Fruit fly (Drosophila melanogaster) whole organism, adult: ENCODE data around the gene Ppat-Dpck.

Experiments
- CG11617 ChIP-seq: fragments of 200-800 bp; sonication (Bioruptor generic); optimal IDR thresholded peaks from 2 replicates; lab custom pipeline; 2017; ENCODE audit warnings: mild to moderate bottlenecking, missing biosample characterization, missing genetic modification reagents, missing genetic modification characterization
- CG12768 ChIP-seq: fragments of 200-800 bp; sonication (Bioruptor generic); optimal IDR thresholded peaks from 2 replicates; lab custom pipeline; 2017; ENCODE audit warnings: missing biosample characterization, missing genetic modification characterization, mild to moderate bottlenecking, moderate library complexity, missing genetic modification reagents
- CG14711 ChIP-seq: fragments of 200-800 bp; sonication (Bioruptor generic); optimal IDR thresholded peaks from 2 replicates; lab custom pipeline; 2018; ENCODE audit warnings: missing biosample characterization, mild to moderate bottlenecking, missing genetic modification characterization, moderate library complexity
- CG1620 ChIP-seq: fragments of 200-800 bp; sonication (Bioruptor generic); optimal IDR thresholded peaks from 2 replicates; lab custom pipeline; 2016; ENCODE audit warnings: missing biosample characterization, missing genetic modification characterization
- CG33017 ChIP-seq: fragments of 200-800 bp; sonication (Bioruptor generic); optimal IDR thresholded peaks from 2 replicates; lab custom pipeline; 2018; ENCODE audit warnings: missing biosample characterization, mild to moderate bottlenecking, missing genetic modification characterization, moderate library complexity
- CG5204 ChIP-seq: fragments of 200-800 bp; sonication (Bioruptor generic); optimal IDR thresholded peaks from 2 replicates; lab custom pipeline; 2016; ENCODE audit warnings: missing biosample characterization, missing genetic modification characterization
- CG7045 ChIP-seq: fragments of 200-800 bp; sonication (Bioruptor generic); optimal IDR thresholded peaks from 2 replicates; lab custom pipeline; 2017; ENCODE audit warnings: missing biosample characterization, mild to moderate bottlenecking, missing genetic modification characterization
- CG7101 ChIP-seq: fragments of 200-800 bp; sonication (Bioruptor generic); optimal IDR thresholded peaks from 2 replicates; lab custom pipeline; 2018; ENCODE audit warnings: missing biosample characterization, mild to moderate bottlenecking, missing genetic modification characterization, moderate library complexity
- Clk ChIP-seq: fragments of 200-800 bp; sonication (Bioruptor generic); optimal IDR thresholded peaks from 2 replicates; lab custom pipeline; 2017; ENCODE audit warnings: missing biosample characterization, missing genetic modification characterization
- Crg-1 ChIP-seq: fragments of 200-800 bp; sonication (Bioruptor generic); optimal IDR thresholded peaks from 2 replicates; lab custom pipeline; 2016; ENCODE audit warnings: missing biosample characterization, missing genetic modification characterization
- Hr96 ChIP-seq: fragments of 200-800 bp; sonication (Bioruptor generic); optimal IDR thresholded peaks from 2 replicates; lab custom pipeline; 2016; ENCODE audit warnings: missing biosample characterization, missing genetic modification characterization
- Mnt ChIP-seq: fragments of 200-800 bp; sonication (Bioruptor generic); optimal IDR thresholded peaks from 2 replicates; lab custom pipeline; 2016; ENCODE audit warnings: missing biosample characterization, mild to moderate bottlenecking, missing genetic modification characterization
- bab1 ChIP-seq: fragments of 200-800 bp; sonication (Bioruptor generic); optimal IDR thresholded peaks from 3 replicates; lab custom pipeline; 2019; ENCODE audit warnings: missing biosample characterization, mild to moderate bottlenecking, missing genetic modification characterization, moderate library complexity
- cic ChIP-seq: fragments of 200-800 bp; sonication (Bioruptor generic); optimal IDR thresholded peaks from 2 replicates; lab custom pipeline; 2017; ENCODE audit warnings: missing biosample characterization, mild to moderate bottlenecking, missing genetic modification characterization, moderate library complexity
- cnc ChIP-seq, 2 experiments: fragments of >200 bp; optimal IDR thresholded peaks; 2 replicates each; lab custom pipeline; 2017
- kay ChIP-seq: fragments of 200-800 bp; sonication (Bioruptor generic); peaks from one replicate; lab custom pipeline; 2016; ENCODE audit warnings: missing biosample characterization, missing genetic modification characterization, borderline replicate concordance
- ovo ChIP-seq: fragments of 200-800 bp; sonication (Bioruptor generic); optimal IDR thresholded peaks from 2 replicates; lab custom pipeline; 2016; ENCODE audit warnings: missing biosample characterization, missing genetic modification characterization
- pad ChIP-seq: fragments of 200-800 bp; sonication (Bioruptor generic); optimal IDR thresholded peaks from 3 replicates; lab custom pipeline; 2017; ENCODE audit warnings: missing biosample characterization, missing genetic modification characterization, mild to moderate bottlenecking, moderate library complexity, missing genetic modification reagents
- tj ChIP-seq: fragments of 200-800 bp; sonication (Bioruptor generic); optimal IDR thresholded peaks from 3 replicates; lab custom pipeline; 2017; ENCODE audit warnings: missing biosample characterization, mild to moderate bottlenecking, missing genetic modification characterization, moderate library complexity
- toe ChIP-seq: fragments of 200-800 bp; sonication (Bioruptor generic); optimal IDR thresholded peaks from 2 replicates; lab custom pipeline; 2016; ENCODE audit warnings: missing biosample characterization, missing genetic modification characterization

Ppat-Dpck gene

DNA sequence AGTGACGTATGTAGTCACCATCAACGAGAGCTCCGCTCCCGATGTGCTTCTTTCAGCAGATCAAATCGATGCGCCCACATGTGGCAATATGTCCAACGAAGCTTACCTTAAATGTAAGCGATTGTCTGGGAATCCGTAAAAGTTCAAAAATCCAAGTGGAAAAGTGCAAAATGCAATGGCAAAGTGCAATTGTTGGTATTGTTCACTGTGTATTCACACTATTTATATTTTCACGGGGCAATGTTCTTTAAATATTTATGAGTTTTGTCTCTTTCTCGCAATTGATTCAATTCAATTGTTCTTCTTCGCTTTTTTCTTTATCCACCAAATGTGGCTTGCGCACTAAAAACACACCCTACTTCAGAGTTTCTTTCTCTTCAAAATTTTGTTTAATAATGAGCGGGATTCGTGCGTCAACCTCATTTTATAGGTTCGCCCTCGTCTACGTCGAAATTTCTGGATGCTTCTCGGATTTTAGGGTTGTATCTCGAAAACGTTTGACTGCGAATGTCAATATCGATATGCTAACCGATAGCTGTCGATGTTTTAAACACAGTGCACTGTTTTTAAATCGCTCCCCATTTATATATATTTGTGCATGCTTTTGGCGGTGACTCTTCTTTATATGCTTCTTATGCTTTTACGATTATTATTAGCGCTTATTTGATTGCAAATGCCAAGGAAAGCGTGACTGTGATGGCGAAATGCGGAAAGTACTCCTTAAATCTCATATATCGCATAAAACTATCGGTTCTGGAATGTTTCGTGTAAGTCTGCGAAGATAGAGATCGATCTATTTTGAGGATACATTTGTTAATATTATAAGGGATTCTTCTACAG is 16.6 kb downstream of the Ppat-Dpck start, which contains the start of gene DnaJ-1:
Gene DnaJ-1 (minus strand): TSS at position 450 of the 840 bp plus-strand sequence.
- TF ChIP-seq CG5204 (GFP tag; lab: Kevin White, UChicago) (peak; percentile 67), CG14711 (tag; lab: Kevin White, UChicago) (peak; percentile 98), CG7101 (tag; lab: Kevin White, UChicago) (peak; percentile 56), cic (GFP tag; lab: Kevin White, UChicago) (peak; percentile 82), Crg-1 (GFP tag; lab: Kevin White, UChicago) (peak; percentile 62), toe (GFP tag; lab: Kevin White, UChicago) (peak; percentile 58), ovo (GFP tag; lab: Kevin White, UChicago) (peak; percentile 57), tj (GFP tag; lab: Kevin White, UChicago) (peak; percentile 60), CG12768 (GFP tag; lab: Kevin White, UChicago) (peak; percentile 65), CG11617 (peak; percentile 68), Clk (GFP tag; lab: Kevin White, UChicago) (no peak), kay (peak; percentile 90), Hr96 (peak; percentile 47), Mnt (GFP tag; lab: Kevin White, UChicago) (peak; percentile 73), CG1620 (GFP tag; lab: Kevin White, UChicago) (peak; percentile 28), pad (GFP tag; lab: Kevin White, UChicago) (no peak), cnc (optimal IDR thresholded peaks at IDR 0.05; lab: Kevin White, UChicago) (no peak), bab1 (GFP tag; lab: Kevin White, UChicago) (peak; percentile 84), CG33017 (tag; lab: Kevin White, UChicago) (peak; percentile 45), CG7045 (GFP tag; lab: Kevin White, UChicago) (peak; percentile 32)

DNA sequence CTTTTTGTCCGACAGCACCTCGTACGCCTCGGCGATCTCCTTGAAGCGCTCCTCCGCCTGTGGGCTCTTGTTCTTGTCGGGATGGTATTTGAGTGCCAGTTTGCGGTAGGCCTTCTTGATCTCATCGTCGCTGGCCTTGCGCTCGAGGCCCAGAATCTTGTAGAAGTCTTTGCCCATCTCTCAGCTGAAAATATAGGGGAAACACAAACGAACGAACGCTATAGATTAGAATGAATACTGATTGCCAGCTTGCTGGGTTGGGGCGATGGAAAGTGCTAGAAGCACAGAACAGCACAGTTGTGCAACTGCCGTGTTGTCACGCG is 17.2 kb downstream of the Ppat-Dpck start:
- TF ChIP-seq Clk (GFP tag; lab: Kevin White, UChicago) (peak; percentile 88), CG12768 (GFP tag; lab: Kevin White, UChicago) (no peak), CG14711 (tag; lab: Kevin White, UChicago) (no peak)

DNA sequence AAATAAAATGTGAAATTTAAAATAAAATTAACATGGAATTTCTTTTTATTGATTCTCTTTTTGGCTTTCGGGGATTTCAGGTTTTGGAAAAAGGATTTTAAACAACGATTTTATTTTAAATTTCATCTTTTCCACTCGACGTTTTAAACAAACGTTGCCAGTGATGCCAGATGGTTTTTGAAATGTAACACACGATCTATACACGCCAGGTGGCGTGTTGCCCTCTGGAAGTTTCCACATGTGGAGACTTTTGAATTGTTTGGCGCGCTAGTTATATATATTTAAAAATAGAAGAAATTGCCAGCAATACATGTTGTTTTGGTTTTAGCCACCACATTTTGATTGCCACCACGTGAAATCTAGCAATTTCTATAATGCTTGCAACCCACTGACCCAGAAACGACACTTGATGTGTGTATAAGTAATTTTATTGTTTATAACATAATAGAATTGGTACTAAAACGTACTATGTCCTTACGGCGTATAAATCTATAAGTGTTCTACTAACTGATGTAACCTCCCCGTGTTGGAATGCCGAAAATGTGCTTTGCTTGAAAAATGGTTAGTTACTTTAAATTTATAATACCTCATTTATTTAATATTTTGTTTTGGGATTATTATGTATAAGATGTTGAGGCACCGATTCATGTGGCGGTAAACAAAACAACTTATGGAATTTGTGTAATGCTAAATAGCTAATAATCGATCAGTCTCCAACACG is 18.8 kb downstream of the Ppat-Dpck start:
- TF ChIP-seq Hr96: no peak
- TF ChIP-seq CG7101 (tag; lab: Kevin White, UChicago): no peak
- TF ChIP-seq ovo (GFP tag; lab: Kevin White, UChicago): peak; percentile 51
- no peak for TF ChIP-seq cnc (optimal IDR thresholded peaks at IDR 0.05; lab: Kevin White, UChicago)
- no peak for TF ChIP-seq CG12768 (GFP tag; lab: Kevin White, UChicago)
- TF ChIP-seq CG5204 (GFP tag; lab: Kevin White, UChicago): no peak
- no peak for TF ChIP-seq CG14711 (tag; lab: Kevin White, UChicago)
- no peak for TF ChIP-seq toe (GFP tag; lab: Kevin White, UChicago)
- no peak for TF ChIP-seq CG7045 (GFP tag; lab: Kevin White, UChicago)
- peak; percentile 11 for TF ChIP-seq Mnt (GFP tag; lab: Kevin White, UChicago)
- no peak for TF ChIP-seq CG33017 (tag; lab: Kevin White, UChicago)
- TF ChIP-seq CG11617: no peak
- peak; percentile 60 for TF ChIP-seq bab1 (GFP tag; lab: Kevin White, UChicago)
- peak; percentile 91 for TF ChIP-seq kay
- no peak for TF ChIP-seq tj (GFP tag; lab: Kevin White, UChicago)
- TF ChIP-seq pad (GFP tag; lab: Kevin White, UChicago): no peak
- peak; percentile 13 for TF ChIP-seq cic (GFP tag; lab: Kevin White, UChicago)
- peak; percentile 9 for TF ChIP-seq CG1620 (GFP tag; lab: Kevin White, UChicago)
- TF ChIP-seq Clk (GFP tag; lab: Kevin White, UChicago): peak; percentile 62
- TF ChIP-seq Crg-1 (GFP tag; lab: Kevin White, UChicago): no peak

DNA sequence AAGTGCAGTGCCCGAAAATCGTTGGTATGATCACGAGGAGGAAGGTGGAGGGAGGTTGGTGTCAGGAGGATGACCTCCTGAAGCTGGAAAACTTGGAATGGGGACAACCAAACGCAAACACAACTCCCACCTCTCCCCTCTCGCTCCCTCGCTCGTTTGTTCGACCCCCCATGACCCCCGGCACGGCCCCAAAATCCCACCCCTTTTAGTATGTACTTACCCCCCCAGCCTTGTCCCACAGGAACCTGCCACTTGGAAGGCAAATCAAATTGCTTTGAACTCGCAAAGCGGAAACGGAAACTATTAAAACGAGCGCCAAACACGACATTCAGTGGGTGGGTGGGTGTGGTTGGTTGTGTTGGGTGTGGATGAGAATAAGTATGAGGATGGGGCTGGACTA is 37.0 kb downstream of the Ppat-Dpck start:
- TF ChIP-seq CG7101 (tag; lab: Kevin White, UChicago) (no peak), tj (GFP tag; lab: Kevin White, UChicago) (no peak), ovo (GFP tag; lab: Kevin White, UChicago) (no peak), CG12768 (GFP tag; lab: Kevin White, UChicago) (no peak), CG33017 (tag; lab: Kevin White, UChicago) (no peak), pad (GFP tag; lab: Kevin White, UChicago) (no peak), CG1620 (GFP tag; lab: Kevin White, UChicago) (no peak), cnc (optimal IDR thresholded peaks at IDR 0.05; lab: Kevin White, UChicago) (no peak)
